Fruit fly (Drosophila melanogaster): ENCODE measurements around the gene CG33003.

CG33003 gene

dm6 chr2L:4400653-4401052 is at the start of gene CG33003:
TSS of gene CG33003 (plus strand) at chr2L:4400953.
- TF ChIP-seq gce (GFP tag; IDR thresholded peaks at IDR 0.05) (no peak), Dad (GFP tag; optimal IDR thresholded peaks at IDR 0.05) (no peak), z (GFP tag; IDR thresholded peaks at IDR 0.05) (no peak), CG14860 (GFP tag; IDR thresholded peaks at IDR 0.05; ENCODE audit: partially characterized antibody) (no peak), luna (GFP tag; optimal IDR thresholded peaks at IDR 0.05) (no peak), Sox100B (GFP tag; optimal IDR thresholded peaks at IDR 0.05) (no peak), hbn (GFP tag; IDR thresholded peaks at IDR 0.05; ENCODE audit: partially characterized antibody) (no peak), CG14667 (GFP tag; IDR thresholded peaks at IDR 0.05) (no peak), CG4424 (GFP tag; optimal IDR thresholded peaks at IDR 0.05) (no peak), toy (GFP tag; IDR thresholded peaks at IDR 0.05) (no peak), fd96Cb (tag; optimal IDR thresholded peaks at IDR 0.05) (no peak), dati (GFP tag; IDR thresholded peaks at IDR 0.05) (no peak), Awh (GFP tag; IDR thresholded peaks at IDR 0.05) (no peak), onecut (GFP tag; IDR thresholded peaks at IDR 0.05) (no peak), kah (GFP tag; optimal IDR thresholded peaks at IDR 0.05) (no peak)

DNA sequence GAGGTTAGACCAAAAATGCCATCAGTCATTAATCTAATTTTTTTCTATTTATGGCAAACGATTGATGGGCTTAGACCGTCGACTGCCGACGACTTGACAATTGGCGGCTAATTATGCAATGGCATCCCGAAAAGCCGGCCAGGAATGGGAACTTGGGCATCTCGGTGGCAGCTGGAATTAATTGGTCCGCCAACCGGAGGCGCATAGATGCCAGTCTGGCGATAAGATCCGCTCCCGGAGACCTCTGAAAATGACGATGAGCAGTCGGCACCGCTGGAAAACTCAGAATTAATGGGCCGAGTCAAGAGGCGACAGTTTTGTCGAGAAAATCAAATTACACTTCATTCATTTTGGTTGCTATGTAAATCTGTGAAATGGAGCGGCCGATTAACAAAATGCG is 48.1 kb upstream of the CG33003 start, which contains the start of gene CG15429:
CG15429 (plus strand) TSS at position 301 of the 400 bp plus-strand sequence.
- TF ChIP-seq sens (GFP tag), result peak; percentile 55
- no peak for TF ChIP-seq CG12299 (tag; optimal IDR thresholded peaks at IDR 0.05)
- no peak for TF ChIP-seq CG18619 (GFP tag; optimal IDR thresholded peaks at IDR 0.05)
- TF ChIP-seq CG8944 (GFP tag; optimal IDR thresholded peaks at IDR 0.05), result no peak
- TF ChIP-seq CrebB (tag; optimal IDR thresholded peaks at IDR 0.05), result no peak
- TF ChIP-seq zen (tag; optimal IDR thresholded peaks at IDR 0.05), result peak; percentile 29
- TF ChIP-seq Rx (GFP tag; IDR thresholded peaks at IDR 0.05), result no peak

DNA sequence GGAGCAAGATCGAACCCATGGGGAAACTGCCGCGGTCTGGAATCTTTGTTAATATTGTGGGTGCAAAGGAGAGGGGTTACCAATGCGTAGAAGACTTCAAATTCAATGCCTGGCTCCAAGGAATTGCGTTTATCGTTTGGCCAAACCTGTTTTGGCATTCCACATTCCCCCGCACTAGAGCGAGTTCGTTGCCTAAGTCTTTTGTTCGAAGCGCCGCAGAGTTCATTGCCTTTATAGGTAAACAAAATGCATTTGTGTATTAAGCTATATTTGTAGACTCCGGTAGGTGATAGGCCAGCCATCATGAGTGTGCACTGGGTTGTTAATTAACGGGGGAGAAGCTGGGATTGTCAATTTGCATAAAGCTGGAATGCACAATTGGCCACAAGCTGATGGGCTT is 45.7 kb upstream of the CG33003 start:
- TF ChIP-seq CG6175 (GFP tag; IDR thresholded peaks at IDR 0.05) (no peak), Pdp1 (GFP tag; optimal IDR thresholded peaks at IDR 0.05) (peak in 1 of 2 experiments; percentile 14), Dbx (GFP tag; IDR thresholded peaks at IDR 0.05) (no peak), sd (tag; optimal IDR thresholded peaks at IDR 0.05) (peak; percentile 36), CG32772 (GFP tag; IDR thresholded peaks at IDR 0.05) (no peak), CG10543 (GFP tag; optimal IDR thresholded peaks at IDR 0.05) (no peak), Drgx (GFP tag; IDR thresholded peaks at IDR 0.05) (0 out of 2 replicates have a peak, but pooled peaks have one; percentile 33), unpg (GFP tag; optimal IDR thresholded peaks at IDR 0.05) (no peak), vvl (GFP tag; IDR thresholded peaks at IDR 0.05) (0 out of 2 replicates have a peak, but pooled peaks have one; percentile 17)

- TF ChIP-seq sens (GFP tag), result peak; percentile 73
- peak in 1 of 2 experiments; percentile 11 for TF ChIP-seq Hr51 (GFP tag; optimal IDR thresholded peaks at IDR 0.05)
- no peak for TF ChIP-seq CG1233 (GFP tag; optimal IDR thresholded peaks at IDR 0.05)
- TF ChIP-seq exex (tag; optimal IDR thresholded peaks at IDR 0.05), result no peak
- TF ChIP-seq CG7987 (GFP tag; optimal IDR thresholded peaks at IDR 0.05), result no peak
- TF ChIP-seq so (GFP tag; IDR thresholded peaks at IDR 0.05), result no peak
- TF ChIP-seq C15 (GFP tag; IDR thresholded peaks at IDR 0.05), result no peak
- TF ChIP-seq Blimp-1 (GFP tag; optimal IDR thresholded peaks at IDR 0.05), result no peak
- no peak for TF ChIP-seq Ets97D (GFP tag; optimal IDR thresholded peaks at IDR 0.05)
- TF ChIP-seq CG7556 (GFP tag; optimal IDR thresholded peaks at IDR 0.05), result no peak
- 0 out of 3 replicates have a peak, but pooled peaks have one; percentile 14 for TF ChIP-seq ci (GFP tag; IDR thresholded peaks at IDR 0.05)
- TF ChIP-seq Drgx (GFP tag; IDR thresholded peaks at IDR 0.05), result peak; percentile 65
- TF ChIP-seq vvl (GFP tag; IDR thresholded peaks at IDR 0.05), result no peak
- no peak for TF ChIP-seq CG8924 (tag; optimal IDR thresholded peaks at IDR 0.05)
- no peak for TF ChIP-seq CG10209 (GFP tag; optimal IDR thresholded peaks at IDR 0.05)
- TF ChIP-seq stwl (tag; optimal IDR thresholded peaks at IDR 0.05), result no peak
- no peak for TF ChIP-seq CG2202 (tag; optimal IDR thresholded peaks at IDR 0.05)
- no peak for TF ChIP-seq Gug (GFP tag; IDR thresholded peaks at IDR 0.05)
- no peak for TF ChIP-seq fd96Cb (tag; optimal IDR thresholded peaks at IDR 0.05)
- no peak for TF ChIP-seq CTCF (GFP tag; optimal IDR thresholded peaks at IDR 0.05)
- no peak for TF ChIP-seq tx (GFP tag; optimal IDR thresholded peaks at IDR 0.05)
These were observed 41.6 kb upstream of the CG33003 start for dm6 chr2L:4359156-4359555.
